Worm (Caenorhabditis elegans) whole organism, L2 larva: ENCODE measurements around the gene F49F1.5.

ENCODE experiments used
- R02D3.7 ChIP-seq: fragments of 150-350 bp; optimal IDR thresholded peaks from 2 replicates; lab custom pipeline; 2014; ENCODE audit warnings: missing biosample characterization, missing genetic modification characterization
- alr-1 ChIP-seq: fragments of 150-350 bp; optimal IDR thresholded peaks from 2 replicates; lab custom pipeline; 2014; ENCODE audit warnings: missing biosample characterization, missing genetic modification characterization
- ama-1 ChIP-seq: fragments of 150-350 bp; optimal IDR thresholded peaks from 2 replicates; lab custom pipeline; 2018; ENCODE audit warnings: inconsistent platforms
- blmp-1 ChIP-seq: sonication (generic microtip); optimal IDR thresholded peaks from 2 replicates; lab custom pipeline; 2017; ENCODE audit warnings: missing genetic modification characterization, mild to moderate bottlenecking, missing compliant biosample characterization, antibody characterized with exemption, moderate library complexity; ENCODE audit not compliant: insufficient read depth
- ceh-16 ChIP-seq: fragments of 150-350 bp; optimal IDR thresholded peaks from 2 replicates; lab custom pipeline; 2014; ENCODE audit warnings: missing biosample characterization, missing genetic modification characterization
- ceh-82 ChIP-seq: fragments of 150-350 bp; optimal IDR thresholded peaks from 2 replicates; lab custom pipeline; 2014; ENCODE audit warnings: missing biosample characterization, missing genetic modification characterization
- crh-2 ChIP-seq: sonication (generic microtip); optimal IDR thresholded peaks from 2 replicates; lab custom pipeline; 2017; ENCODE audit warnings: missing biosample characterization, missing genetic modification characterization
- dmd-4 ChIP-seq: sonication (generic microtip); optimal IDR thresholded peaks from 2 replicates; lab custom pipeline; 2017; ENCODE audit warnings: missing biosample characterization, missing genetic modification characterization
- egl-27 ChIP-seq: sonication (generic microtip); optimal IDR thresholded peaks from 3 replicates; lab custom pipeline; 2017; ENCODE audit warnings: missing biosample characterization, missing genetic modification reagents, missing genetic modification characterization
- elt-1 ChIP-seq: fragments of 150-350 bp; optimal IDR thresholded peaks from 2 replicates; lab custom pipeline; 2014; ENCODE audit warnings: missing biosample characterization, missing genetic modification characterization
- elt-3 ChIP-seq: sonication (generic microtip); optimal IDR thresholded peaks from 2 replicates; lab custom pipeline; 2017; ENCODE audit warnings: missing biosample characterization, missing genetic modification characterization
- fos-1 ChIP-seq: fragments of 150-350 bp; optimal IDR thresholded peaks from 2 replicates; lab custom pipeline; 2014; ENCODE audit warnings: missing biosample characterization, missing genetic modification characterization
- gmeb-1 ChIP-seq: fragments of 150-350 bp; optimal IDR thresholded peaks from 2 replicates; lab custom pipeline; 2014; ENCODE audit warnings: missing biosample characterization, missing genetic modification characterization
- lin-11 ChIP-seq: fragments of 150-350 bp; sonication (generic microtip); optimal IDR thresholded peaks from 2 replicates; lab custom pipeline; 2014; ENCODE audit warnings: missing biosample characterization, missing genetic modification characterization, inconsistent platforms, mixed read lengths
- lsy-2 ChIP-seq, 2 experiments: fragments of 150-350 bp in 1 of 2; sonication (generic microtip) in 1 of 2; optimal IDR thresholded peaks; 2 replicates each; lab custom pipeline; 2014 to 2017; ENCODE audit warnings: missing biosample characterization in 2 of 2, missing genetic modification characterization in 2 of 2
- mab-5 ChIP-seq: fragments of 150-350 bp; optimal IDR thresholded peaks from 2 replicates; lab custom pipeline; 2014; ENCODE audit warnings: missing biosample characterization, missing genetic modification characterization
- mbf-1 ChIP-seq: sonication (generic microtip); optimal IDR thresholded peaks from 2 replicates; lab custom pipeline; 2017; ENCODE audit warnings: missing biosample characterization, missing genetic modification characterization
- mdl-1 ChIP-seq, 2 experiments: fragments of 150-350 bp in 1 of 2; sonication (generic microtip) in 1 of 2; optimal IDR thresholded peaks; 2 replicates each; lab custom pipeline; 2017; ENCODE audit warnings: missing biosample characterization in 2 of 2, missing genetic modification characterization in 2 of 2
- nhr-10 ChIP-seq: sonication (generic microtip); optimal IDR thresholded peaks from 2 replicates; lab custom pipeline; 2017; ENCODE audit warnings: missing biosample characterization, missing genetic modification characterization
- nhr-11 ChIP-seq: fragments of 150-350 bp; optimal IDR thresholded peaks from 2 replicates; lab custom pipeline; 2014; ENCODE audit warnings: missing biosample characterization, missing genetic modification characterization
- nhr-12 ChIP-seq: fragments of 150-350 bp; optimal IDR thresholded peaks from 2 replicates; lab custom pipeline; 2014; ENCODE audit warnings: missing biosample characterization, missing genetic modification characterization
- nhr-129 ChIP-seq: fragments of 150-350 bp; optimal IDR thresholded peaks from 2 replicates; lab custom pipeline; 2014; ENCODE audit warnings: missing biosample characterization, missing genetic modification characterization
- nhr-21 ChIP-seq: fragments of 150-350 bp; optimal IDR thresholded peaks from 2 replicates; lab custom pipeline; 2014; ENCODE audit warnings: missing biosample characterization, missing genetic modification characterization
- nhr-23 ChIP-seq: fragments of 150-350 bp; optimal IDR thresholded peaks from 2 replicates; lab custom pipeline; 2014; ENCODE audit warnings: missing biosample characterization, missing genetic modification reagents, missing genetic modification characterization
- nhr-237 ChIP-seq: fragments of 150-350 bp; optimal IDR thresholded peaks from 2 replicates; lab custom pipeline; 2014; ENCODE audit warnings: missing biosample characterization, missing genetic modification characterization
- nhr-25 ChIP-seq: fragments of 150-350 bp; sonication (generic microtip); optimal IDR thresholded peaks from 3 replicates; lab custom pipeline; 2014; ENCODE audit warnings: missing biosample characterization, missing genetic modification characterization
- sem-4 ChIP-seq: fragments of 150-350 bp; optimal IDR thresholded peaks from 2 replicates; lab custom pipeline; 2014; ENCODE audit warnings: missing biosample characterization, missing genetic modification reagents, missing genetic modification characterization
- skn-1 ChIP-seq: sonication (generic microtip); optimal IDR thresholded peaks from 2 replicates; lab custom pipeline; 2017; ENCODE audit warnings: missing biosample characterization, missing genetic modification characterization
- sma-3 ChIP-seq: sonication (generic microtip); optimal IDR thresholded peaks from 2 replicates; lab custom pipeline; 2016; ENCODE audit warnings: missing genetic modification reagents, missing genetic modification characterization, missing compliant biosample characterization
- sma-9 ChIP-seq, 2 experiments: fragments of 150-350 bp in 1 of 2; sonication (generic microtip) in 1 of 2; optimal IDR thresholded peaks; 2 replicates each; lab custom pipeline; 2014 to 2016; ENCODE audit warnings: missing genetic modification characterization in 2 of 2, mild to moderate bottlenecking in 1 of 2, missing biosample characterization in 1 of 2, missing compliant biosample characterization in 1 of 2, missing genetic modification reagents in 1 of 2, moderate library complexity in 1 of 2
- snpc-4 ChIP-seq: fragments of 150-350 bp; optimal IDR thresholded peaks from 2 replicates; lab custom pipeline; 2014; ENCODE audit warnings: missing biosample characterization, missing genetic modification characterization
- unc-39 ChIP-seq: fragments of 150-350 bp; optimal IDR thresholded peaks from 2 replicates; lab custom pipeline; 2014; ENCODE audit warnings: missing biosample characterization, missing genetic modification characterization
- unc-62 ChIP-seq: fragments of 150-350 bp; optimal IDR thresholded peaks from 2 replicates; lab custom pipeline; 2014; ENCODE audit warnings: missing biosample characterization, missing genetic modification reagents, missing genetic modification characterization

F49F1.5 gene

DNA sequence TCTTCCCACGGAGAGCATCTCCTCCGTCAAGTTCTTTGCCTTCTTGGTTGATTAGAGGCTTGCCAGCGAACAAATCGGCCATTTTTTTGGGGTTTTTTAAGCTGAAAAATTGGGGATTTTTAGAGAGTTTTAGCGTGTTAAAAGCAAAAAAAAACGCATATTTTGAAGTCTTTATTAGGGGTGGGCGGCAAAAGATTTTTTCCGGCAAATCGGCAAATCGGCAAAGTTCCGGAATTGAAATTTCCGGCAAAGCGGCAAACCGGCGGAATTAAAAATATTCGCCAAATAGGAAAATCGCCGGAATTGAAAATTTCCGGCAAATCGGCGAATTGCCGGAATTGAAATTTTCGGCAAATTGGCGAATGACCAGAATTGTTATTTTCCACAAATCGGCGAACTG lies 36.1 kb downstream of the F49F1.5 start, which contains the start of gene C35B1.5:
Gene C35B1.5, minus strand, starts transcription at position 101 of the 400 bp plus-strand sequence.
- TF ChIP-seq ceh-82 (no peak), crh-2 (tag; lab: Kevin White, UChicago) (no peak), skn-1 (tag; lab: Kevin White, UChicago) (no peak), mbf-1 (no peak), nhr-23 (tag; lab: Kevin White, UChicago) (no peak), mdl-1 (tag; optimal IDR thresholded peaks at IDR 0.05; lab: Kevin White, UChicago) (no peak), dmd-4 (tag; lab: Kevin White, UChicago) (no peak), alr-1 (no peak), nhr-12 (no peak), nhr-10 (tag; lab: Kevin White, UChicago) (no peak), nhr-237 (no peak), ama-1 (lab: Kevin White, UChicago) (no peak), nhr-25 (tag; lab: Kevin White, UChicago) (no peak)

DNA sequence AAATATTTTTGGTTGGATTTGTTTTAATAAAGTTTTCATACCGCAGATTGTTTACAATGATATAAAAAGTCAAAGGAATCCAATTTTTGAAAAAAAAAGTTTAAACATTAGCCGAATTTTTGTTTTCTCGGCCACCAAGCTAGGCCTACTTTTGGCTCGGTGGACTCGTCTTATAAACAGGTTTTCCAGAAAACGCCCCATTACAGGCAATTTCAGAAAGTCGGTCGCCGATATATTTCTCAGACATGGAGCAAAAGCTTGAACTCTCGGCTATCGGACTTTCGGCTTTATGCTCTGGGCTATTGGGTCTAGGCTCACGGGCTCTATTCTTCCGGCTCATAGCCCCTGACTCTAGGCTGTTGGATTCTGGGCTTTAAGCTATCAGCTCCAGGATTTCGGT lies 37.1 kb downstream of the F49F1.5 start:
- TF ChIP-seq crh-2 (tag; lab: Kevin White, UChicago), result no peak
- no peak for TF ChIP-seq nhr-129
- TF ChIP-seq sma-9 (GFP tag; optimal IDR thresholded peaks at IDR 0.05; lab: Kevin White, UChicago), result no peak
- no peak for TF ChIP-seq sma-9 (tag; optimal IDR thresholded peaks at IDR 0.05; lab: Kevin White, UChicago)
- no peak for TF ChIP-seq nhr-10 (tag; lab: Kevin White, UChicago)
- no peak for TF ChIP-seq snpc-4
- no peak for TF ChIP-seq nhr-11 (tag; lab: Kevin White, UChicago)
- TF ChIP-seq ama-1 (lab: Kevin White, UChicago), result no peak
- no peak for TF ChIP-seq mdl-1 (tag; optimal IDR thresholded peaks at IDR 0.05; lab: Kevin White, UChicago)
- no peak for TF ChIP-seq nhr-23 (tag; lab: Kevin White, UChicago)
- TF ChIP-seq lin-11 (tag; lab: Kevin White, UChicago), result no peak
- no peak for TF ChIP-seq R02D3.7 (tag; lab: Kevin White, UChicago)
- TF ChIP-seq ceh-82, result no peak
- no peak for TF ChIP-seq blmp-1 (tag; lab: Kevin White, UChicago)
- no peak for TF ChIP-seq unc-62 (GFP tag; lab: Kevin White, UChicago)
- TF ChIP-seq mab-5, result no peak
- TF ChIP-seq elt-1, result no peak
- TF ChIP-seq, all 48 proteins: peak for 0

DNA sequence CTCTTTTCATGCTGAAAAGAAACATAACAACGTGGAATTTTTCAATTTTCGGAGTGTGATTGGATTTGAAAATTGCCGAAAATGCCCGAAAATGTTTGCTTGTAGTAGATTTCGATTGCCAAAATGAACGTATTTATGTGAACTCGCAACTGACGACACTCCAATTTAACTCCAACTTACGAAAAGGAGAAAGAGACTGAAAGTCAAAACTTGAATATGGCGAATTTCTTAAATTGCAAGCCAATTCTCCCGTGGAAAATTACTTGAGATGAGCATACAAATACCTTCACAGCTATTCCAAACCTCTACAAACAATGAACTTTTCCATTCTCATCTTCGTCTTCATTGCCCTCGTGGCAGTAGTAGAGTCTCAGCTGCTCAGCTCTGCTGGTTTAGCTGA lies 37.6 kb downstream of the F49F1.5 start:
- TF ChIP-seq unc-39 (tag; lab: Kevin White, UChicago), result no peak
- no peak for TF ChIP-seq crh-2 (tag; lab: Kevin White, UChicago)
- TF ChIP-seq sem-4 (tag; lab: Kevin White, UChicago), result no peak
- TF ChIP-seq mdl-1 (tag; optimal IDR thresholded peaks at IDR 0.05; lab: Kevin White, UChicago), result no peak
- TF ChIP-seq nhr-23 (tag; lab: Kevin White, UChicago), result no peak
- TF ChIP-seq unc-62 (GFP tag; lab: Kevin White, UChicago), result no peak
- TF ChIP-seq ama-1 (lab: Kevin White, UChicago), result no peak
- no peak for TF ChIP-seq nhr-10 (tag; lab: Kevin White, UChicago)
- TF ChIP-seq egl-27 (tag; lab: Kevin White, UChicago), result no peak
- TF ChIP-seq lsy-2 (tag; optimal IDR thresholded peaks at IDR 0.05; lab: Kevin White, UChicago), result no peak
- TF ChIP-seq, all 48 proteins: peak for 0

DNA sequence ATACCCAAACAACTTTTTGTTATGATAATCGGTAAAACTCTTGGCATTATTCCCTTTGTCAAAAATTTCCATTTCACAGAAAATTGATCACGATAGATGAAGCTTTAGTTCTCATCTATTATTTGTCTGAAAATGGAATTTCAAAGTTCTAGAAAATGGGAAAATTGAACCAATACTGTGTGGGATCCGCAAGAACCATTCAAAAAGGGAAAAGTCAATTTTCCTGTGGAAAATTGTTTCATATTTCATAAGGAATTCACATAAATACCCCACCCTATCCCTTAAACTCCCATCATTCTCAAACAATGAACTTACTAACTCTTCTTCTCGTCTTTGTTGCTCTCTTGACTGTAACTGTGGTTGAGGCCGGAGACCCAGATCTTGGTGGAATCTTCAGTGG lies 39.4 kb downstream of the F49F1.5 start, which contains the start of the genes C35B1.9 and C35B1.3:
Gene C35B1.9, minus strand, starts transcription at position 101 of the 400 bp plus-strand sequence.
Gene C35B1.3, plus strand, starts transcription at position 306 of the 400 bp plus-strand sequence.
- TF ChIP-seq elt-3 (no peak), R02D3.7 (tag; lab: Kevin White, UChicago) (no peak), sma-3 (GFP tag; lab: Kevin White, UChicago) (no peak), skn-1 (tag; lab: Kevin White, UChicago) (no peak), crh-2 (tag; lab: Kevin White, UChicago) (no peak), fos-1 (tag; lab: Kevin White, UChicago) (no peak), nhr-21 (no peak), ceh-82 (no peak), nhr-12 (no peak), lin-11 (tag; lab: Kevin White, UChicago) (no peak), gmeb-1 (tag; lab: Kevin White, UChicago) (no peak), elt-1 (no peak), ceh-16 (tag; lab: Kevin White, UChicago) (no peak), nhr-25 (tag; lab: Kevin White, UChicago) (no peak), nhr-23 (tag; lab: Kevin White, UChicago) (no peak), unc-39 (tag; lab: Kevin White, UChicago) (no peak), nhr-237 (no peak)
